Worm (Caenorhabditis elegans): Measurements from ENCODE around the gene Y59E9AL.8.

ce11 chrIV:5268803-5269202 lies 44.7 kb upstream of the Y59E9AL.8 start, which contains the start of gene F36H12.4:
- TF ChIP-seq ces-1 (GFP tag; optimal IDR thresholded peaks at IDR 0.05), result no peak
- TF ChIP-seq mef-2 (tag; optimal IDR thresholded peaks at IDR 0.05), result no peak
- TF ChIP-seq ztf-4 (tag; optimal IDR thresholded peaks at IDR 0.05), result no peak
- no peak for TF ChIP-seq C34B4.2 (tag; optimal IDR thresholded peaks at IDR 0.05)

All from whole organism, L1 larva.